Worm (Caenorhabditis elegans): ENCODE data around the gene cyp-13A4.

DNA sequence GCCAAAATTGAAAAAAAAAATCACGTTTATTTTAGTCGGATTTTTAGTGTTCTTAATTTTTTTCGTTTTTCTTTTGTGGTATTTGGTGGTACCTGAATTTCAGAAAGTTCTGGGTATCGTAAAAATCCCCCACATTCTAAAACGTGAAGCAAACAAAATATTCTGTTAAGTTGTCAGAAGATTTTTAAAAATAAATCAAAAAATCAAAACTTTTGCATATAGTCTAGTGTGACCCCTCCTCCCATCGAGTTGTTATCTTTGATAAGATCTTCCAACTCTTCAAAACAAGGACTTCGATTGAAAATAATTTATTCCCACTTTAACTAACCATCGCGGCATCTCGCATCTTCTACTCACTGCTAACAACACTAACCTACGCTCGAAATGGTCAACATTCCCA is 31.6 kb upstream of the cyp-13A4 start, which contains the start of gene ZK938.1:
- TF ChIP-seq jun-1 (tag; optimal IDR thresholded peaks at IDR 0.05) (no peak), lin-39 (tag; optimal IDR thresholded peaks at IDR 0.05) (no peak)
